Worm (Caenorhabditis elegans): ENCODE measurements around the gene scav-3.

- TF ChIP-seq odd-2 (tag; optimal IDR thresholded peaks at IDR 0.05) (no peak), ceh-14 (tag; optimal IDR thresholded peaks at IDR 0.05) (no peak), pha-4 (tag; optimal IDR thresholded peaks at IDR 0.05) (no peak), unc-86 (tag; optimal IDR thresholded peaks at IDR 0.05) (no peak), gmeb-2 (tag; optimal IDR thresholded peaks at IDR 0.05) (no peak), ceh-6 (GFP tag; optimal IDR thresholded peaks at IDR 0.05) (no peak), pha-2 (tag; optimal IDR thresholded peaks at IDR 0.05) (no peak), lin-11 (tag; optimal IDR thresholded peaks at IDR 0.05) (no peak), ceh-9 (tag; optimal IDR thresholded peaks at IDR 0.05) (no peak), fkh-10 (GFP tag; optimal IDR thresholded peaks at IDR 0.05) (no peak), zip-5 (tag; optimal IDR thresholded peaks at IDR 0.05) (no peak), fkh-6 (tag; optimal IDR thresholded peaks at IDR 0.05) (no peak), nfya-1 (tag; optimal IDR thresholded peaks at IDR 0.05) (no peak)
These were observed 26.4 kb downstream of the scav-3 start, which contains the start of gene Y49E10.16 for ce11 chrIII:12430209-12430608.
